Fruit fly (Drosophila melanogaster) whole organism, prepupa: Measurements from ENCODE around the gene Best2.
A peak's percentile ranks its signal among the peaks of the same experiment; 100 is the strongest.

ENCODE experiments used
- CG10631 ChIP-seq: fragments of 200-800 bp; sonication (Bioruptor generic); optimal IDR thresholded peaks from 2 replicates; lab custom pipeline; 2016; ENCODE audit warnings: missing biosample characterization, missing genetic modification characterization
- CG10669 ChIP-seq: fragments of 200-800 bp; sonication (Bioruptor generic); optimal IDR thresholded peaks from 3 replicates; lab custom pipeline; 2018; ENCODE audit warnings: missing biosample characterization, mild to moderate bottlenecking, missing genetic modification characterization, moderate library complexity
- CG15336 ChIP-seq: fragments of 200-800 bp; sonication (Bioruptor generic); IDR thresholded peaks from 2 replicates; pipeline ENCODE4 v1.3.6; 2022; ENCODE audit warnings: missing biosample characterization, missing genetic modification characterization
- CG31627 ChIP-seq: fragments of 200-800 bp; sonication (Bioruptor generic); optimal IDR thresholded peaks from 3 replicates; lab custom pipeline; 2016; ENCODE audit warnings: missing biosample characterization, missing genetic modification characterization
- CG32006 ChIP-seq: fragments of 200-800 bp; sonication (Bioruptor generic); optimal IDR thresholded peaks from 3 replicates; lab custom pipeline; 2017; ENCODE audit warnings: missing biosample characterization, mild to moderate bottlenecking, missing genetic modification characterization
- CG3919 ChIP-seq: fragments of 200-800 bp; sonication (Bioruptor generic); optimal IDR thresholded peaks from 3 replicates; lab custom pipeline; 2016; ENCODE audit warnings: missing biosample characterization, missing genetic modification characterization
- CG4318 ChIP-seq: fragments of 200-800 bp; sonication (Bioruptor generic); optimal IDR thresholded peaks from 3 replicates; lab custom pipeline; 2017; ENCODE audit warnings: missing biosample characterization, mild to moderate bottlenecking, missing genetic modification characterization
- CG6163 ChIP-seq: fragments of 200-800 bp; sonication (Bioruptor generic); IDR thresholded peaks from 3 replicates; pipeline ENCODE4 v1.3.6; 2022; ENCODE audit warnings: missing biosample characterization, missing genetic modification characterization
- CG6276 ChIP-seq: fragments of 200-800 bp; sonication (Bioruptor generic); optimal IDR thresholded peaks from 2 replicates; lab custom pipeline; 2017; ENCODE audit warnings: missing biosample characterization, mild to moderate bottlenecking, missing genetic modification characterization
- CG6808 ChIP-seq: fragments of 200-800 bp; sonication (Bioruptor generic); optimal IDR thresholded peaks from 3 replicates; lab custom pipeline; 2017; ENCODE audit warnings: missing biosample characterization, missing genetic modification characterization, mild to moderate bottlenecking, moderate library complexity, missing genetic modification reagents
- CG7368 ChIP-seq: fragments of 200-800 bp; sonication (Bioruptor generic); optimal IDR thresholded peaks from 3 replicates; lab custom pipeline; 2016; ENCODE audit warnings: missing biosample characterization, missing genetic modification characterization
- CG8319 ChIP-seq: fragments of 200-800 bp; sonication (Bioruptor generic); optimal IDR thresholded peaks from 3 replicates; lab custom pipeline; 2016; ENCODE audit warnings: missing biosample characterization, missing genetic modification characterization
- CG8632 ChIP-seq: fragments of 200-800 bp; sonication (Bioruptor generic); optimal IDR thresholded peaks from 3 replicates; lab custom pipeline; 2016; ENCODE audit warnings: missing biosample characterization, missing genetic modification characterization
- Eip75B ChIP-seq: fragments of 200-800 bp; sonication (Bioruptor generic); optimal IDR thresholded peaks from 3 replicates; lab custom pipeline; 2016; ENCODE audit warnings: missing biosample characterization, missing genetic modification characterization
- Eip78C ChIP-seq: fragments of 200-800 bp; sonication (Bioruptor generic); peaks from one replicate; lab custom pipeline; 2016; ENCODE audit warnings: missing biosample characterization, missing genetic modification characterization
- Eip93F ChIP-seq: fragments of 200-800 bp; sonication (Bioruptor generic); optimal IDR thresholded peaks from 2 replicates; lab custom pipeline; 2016; ENCODE audit warnings: missing biosample characterization, mild to moderate bottlenecking, missing genetic modification characterization
- Ets21C ChIP-seq: fragments of 200-800 bp; sonication (Bioruptor generic); optimal IDR thresholded peaks from 3 replicates; lab custom pipeline; 2016; ENCODE audit warnings: missing biosample characterization, missing genetic modification characterization
- Ets96B ChIP-seq: fragments of 200-800 bp; optimal IDR thresholded peaks from 2 replicates; lab custom pipeline; 2019; ENCODE audit warnings: missing biosample characterization, mild to moderate bottlenecking, missing genetic modification characterization, moderate library complexity
- Hr38 ChIP-seq: sonication (Bioruptor generic); optimal IDR thresholded peaks from 2 replicates; lab custom pipeline; 2016; ENCODE audit warnings: missing biosample characterization, missing genetic modification characterization
- Hr39 ChIP-seq: fragments of 200-800 bp; sonication (Bioruptor generic); optimal IDR thresholded peaks from 2 replicates; lab custom pipeline; 2016; ENCODE audit warnings: missing biosample characterization, missing genetic modification characterization
- Hr4 ChIP-seq: fragments of 200-800 bp; sonication (Bioruptor generic); optimal IDR thresholded peaks from 3 replicates; lab custom pipeline; 2016; ENCODE audit warnings: missing biosample characterization, missing genetic modification characterization
- Met ChIP-seq: fragments of 200-800 bp; sonication (Bioruptor generic); optimal IDR thresholded peaks from 3 replicates; lab custom pipeline; 2016; ENCODE audit warnings: missing biosample characterization, missing genetic modification characterization
- OdsH ChIP-seq: fragments of 200-800 bp; sonication (Bioruptor generic); optimal IDR thresholded peaks from 3 replicates; lab custom pipeline; 2016; ENCODE audit warnings: missing biosample characterization, missing genetic modification characterization
- Smox ChIP-seq: fragments of 200-800 bp; sonication (Bioruptor generic); optimal IDR thresholded peaks from 3 replicates; lab custom pipeline; 2016; ENCODE audit warnings: missing biosample characterization, missing genetic modification characterization
- Sox102F ChIP-seq: fragments of 200-800 bp; sonication (Bioruptor generic); optimal IDR thresholded peaks from 2 replicates; lab custom pipeline; 2016; ENCODE audit warnings: missing biosample characterization, mild to moderate bottlenecking, missing genetic modification characterization
- Sox14 ChIP-seq: fragments of 200-800 bp; sonication (Bioruptor generic); optimal IDR thresholded peaks from 3 replicates; lab custom pipeline; 2016; ENCODE audit warnings: missing biosample characterization, missing genetic modification characterization
- Sox15 ChIP-seq: fragments of 200-800 bp; sonication (Bioruptor generic); optimal IDR thresholded peaks from 3 replicates; lab custom pipeline; 2016; ENCODE audit warnings: missing biosample characterization, missing genetic modification characterization
- achi ChIP-seq: fragments of 200-800 bp; sonication (Bioruptor generic); optimal IDR thresholded peaks from 3 replicates; lab custom pipeline; 2016; ENCODE audit warnings: missing biosample characterization, missing genetic modification characterization
- acj6 ChIP-seq: fragments of 200-800 bp; sonication (Bioruptor generic); optimal IDR thresholded peaks from 3 replicates; lab custom pipeline; 2016; ENCODE audit warnings: missing biosample characterization, missing genetic modification characterization
- cyc ChIP-seq: fragments of 200-800 bp; sonication (Bioruptor generic); optimal IDR thresholded peaks from 3 replicates; lab custom pipeline; 2016; ENCODE audit warnings: missing biosample characterization, missing genetic modification characterization
- dac ChIP-seq: fragments of 200-800 bp; sonication (Bioruptor generic); optimal IDR thresholded peaks from 2 replicates; lab custom pipeline; 2017; ENCODE audit warnings: missing biosample characterization, mild to moderate bottlenecking, missing genetic modification characterization
- eg ChIP-seq: fragments of 200-800 bp; sonication (Bioruptor generic); IDR thresholded peaks from 3 replicates; pipeline ENCODE4 v1.3.6; 2022; ENCODE audit warnings: missing biosample characterization, missing genetic modification characterization
- esn ChIP-seq: fragments of 200-800 bp; sonication (Bioruptor generic); optimal IDR thresholded peaks from 2 replicates; lab custom pipeline; 2016; ENCODE audit warnings: missing biosample characterization, mild to moderate bottlenecking, missing genetic modification characterization, moderate library complexity
- fd85E ChIP-seq: fragments of 200-800 bp; sonication (Bioruptor generic); optimal IDR thresholded peaks from 3 replicates; lab custom pipeline; 2016; ENCODE audit warnings: missing biosample characterization, missing genetic modification characterization
- fkh ChIP-seq: fragments of 200-800 bp; sonication (Bioruptor generic); optimal IDR thresholded peaks from 3 replicates; lab custom pipeline; 2017; ENCODE audit warnings: missing biosample characterization, mild to moderate bottlenecking, missing genetic modification characterization, moderate library complexity
- lz ChIP-seq: fragments of 200-800 bp; sonication (Bioruptor generic); optimal IDR thresholded peaks from 3 replicates; lab custom pipeline; 2016; ENCODE audit warnings: missing biosample characterization, missing genetic modification characterization
- net ChIP-seq: fragments of 200-800 bp; sonication (Bioruptor generic); optimal IDR thresholded peaks from 3 replicates; lab custom pipeline; 2016; ENCODE audit warnings: missing biosample characterization, missing genetic modification characterization
- pdm3 ChIP-seq: fragments of 200-800 bp; sonication (Bioruptor generic); optimal IDR thresholded peaks from 3 replicates; lab custom pipeline; 2016; ENCODE audit warnings: missing biosample characterization, missing genetic modification characterization
- svp ChIP-seq: fragments of 200-800 bp; sonication (Bioruptor generic); peaks from one replicate; lab custom pipeline; 2016; ENCODE audit warnings: missing biosample characterization, missing genetic modification characterization
- topi ChIP-seq: fragments of 200-800 bp; sonication (Bioruptor generic); optimal IDR thresholded peaks from 3 replicates; lab custom pipeline; 2016; ENCODE audit warnings: missing biosample characterization, missing genetic modification characterization
- vri ChIP-seq: fragments of 200-800 bp; sonication (Bioruptor generic); optimal IDR thresholded peaks from 3 replicates; lab custom pipeline; 2016; ENCODE audit warnings: missing biosample characterization, mild to moderate bottlenecking, missing genetic modification characterization

The Best2 gene

DNA sequence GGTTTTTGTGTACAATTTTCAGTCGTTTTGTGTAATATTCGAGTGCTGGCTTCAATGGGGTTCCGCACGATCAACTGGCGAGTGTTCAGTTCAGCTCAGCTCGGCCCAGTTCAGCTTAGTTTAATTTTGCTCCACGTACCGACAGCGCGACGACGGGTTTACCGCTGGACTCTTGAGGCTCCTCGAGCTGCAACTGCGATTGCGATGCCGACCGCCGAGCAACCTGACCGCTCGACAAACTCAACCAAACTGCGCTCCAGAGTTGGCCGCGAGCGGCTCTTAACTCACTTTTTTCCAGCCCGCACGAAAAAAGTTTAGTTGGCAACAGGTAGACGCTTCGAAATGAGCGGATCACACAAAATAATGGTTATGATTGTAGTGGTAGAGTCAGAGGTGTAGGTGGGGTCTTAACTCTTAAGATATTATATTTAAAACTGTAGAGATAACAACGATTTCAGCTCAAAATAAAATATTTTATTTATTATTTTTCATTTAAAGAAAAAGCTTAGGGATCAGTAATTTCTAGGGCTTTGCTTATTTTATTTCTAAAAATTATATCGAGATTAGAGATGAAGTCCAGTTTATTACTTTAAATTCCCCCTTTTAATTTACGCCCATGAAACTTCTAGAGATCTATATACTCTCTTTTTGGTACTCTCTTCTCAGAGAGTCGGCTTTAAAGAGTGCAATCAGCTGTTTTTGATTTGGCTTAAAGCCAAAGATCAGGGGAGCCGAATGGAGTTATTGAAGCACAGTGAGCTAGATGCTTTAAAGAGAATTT, at the start of gene Best2 (continued):
- TF ChIP-seq CG8632 (GFP tag; lab: Kevin White, UChicago) = peak; percentile 93
- peak; percentile 90 for TF ChIP-seq CG6276 (GFP tag; lab: Kevin White, UChicago)
- TF ChIP-seq CG31627 (GFP tag; lab: Kevin White, UChicago) = peak; percentile 94
- TF ChIP-seq topi (GFP tag; lab: Kevin White, UChicago) = peak; percentile 96
- TF ChIP-seq CG10631 (GFP tag; lab: Kevin White, UChicago) = peak; percentile 90
- TF ChIP-seq OdsH (GFP tag; lab: Kevin White, UChicago) = peak; percentile 94
- peak; percentile 98 for TF ChIP-seq esn (GFP tag; lab: Kevin White, UChicago)
- TF ChIP-seq CG10669 = peak; percentile 89
- peak; percentile 92 for TF ChIP-seq Sox15 (GFP tag; lab: Kevin White, UChicago)
- TF ChIP-seq fd85E = peak; percentile 73
- TF ChIP-seq, all 60 proteins: peak for 59

DNA sequence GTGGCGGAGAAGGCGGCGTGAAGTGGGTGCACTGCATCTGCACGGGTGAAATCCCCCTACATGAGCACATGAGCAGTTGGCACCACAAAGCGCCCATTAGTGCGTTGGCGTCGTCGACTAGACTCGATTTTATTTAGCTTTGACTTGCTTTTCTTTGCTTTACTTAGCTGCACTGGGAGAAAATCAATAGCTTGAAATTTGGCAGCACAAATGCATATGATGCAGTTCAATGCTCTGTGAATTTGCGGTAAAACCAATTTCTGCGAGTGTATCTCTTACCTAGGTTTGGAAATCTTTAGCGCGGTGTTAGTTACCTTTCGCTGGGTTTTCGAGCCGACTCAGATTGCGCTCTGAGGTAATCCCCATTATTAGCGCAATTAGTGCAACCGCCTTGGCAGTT, 48.4 kb upstream of the Best2 start:
- TF ChIP-seq CG6163 (0 out of 3 replicates have a peak, but pooled peaks have one; percentile 9), CG32006 (GFP tag; lab: Kevin White, UChicago) (peak; percentile 44), OdsH (GFP tag; lab: Kevin White, UChicago) (no peak), CG15336 (0 out of 2 replicates have a peak, but pooled peaks have one; percentile 12), Sox14 (GFP tag; lab: Kevin White, UChicago) (no peak), cyc (GFP tag; lab: Kevin White, UChicago) (no peak), Hr4 (GFP tag; lab: Kevin White, UChicago) (peak; percentile 63), Eip75B (GFP tag; lab: Kevin White, UChicago) (no peak), Ets96B (tag; lab: Kevin White, UChicago) (no peak), CG4318 (GFP tag; lab: Kevin White, UChicago) (peak; percentile 2), CG7368 (GFP tag; lab: Kevin White, UChicago) (no peak), eg (GFP tag; lab: Robert Waterston, UW) (peak; percentile 58), Eip78C (peak; percentile 39), CG3919 (GFP tag; lab: Kevin White, UChicago) (peak; percentile 27), CG6276 (GFP tag; lab: Kevin White, UChicago) (peak; percentile 37)

DNA sequence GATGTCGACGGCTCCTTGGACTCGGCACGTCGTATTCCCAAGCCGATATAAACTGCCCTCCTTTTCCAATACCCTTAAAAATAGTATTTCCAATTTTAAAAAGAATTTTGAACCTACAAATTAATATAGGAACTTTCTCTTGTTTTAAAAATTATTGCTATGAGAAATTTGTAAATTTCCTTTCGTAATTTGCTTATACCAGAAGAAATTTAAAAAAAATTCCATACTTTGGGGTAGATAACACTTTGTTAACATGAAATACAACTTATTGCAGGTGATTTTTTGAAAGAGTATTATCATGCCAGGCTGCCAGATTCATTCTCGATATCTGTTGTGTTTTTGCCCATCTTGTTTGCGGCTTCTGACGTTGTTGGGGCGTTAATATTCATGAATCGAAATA, 46.0 kb upstream of the Best2 start:
- peak; percentile 77 for TF ChIP-seq Eip78C
- no peak for TF ChIP-seq net (GFP tag; lab: Kevin White, UChicago)
- no peak for TF ChIP-seq CG4318 (GFP tag; lab: Kevin White, UChicago)
- TF ChIP-seq CG8319 (GFP tag; lab: Kevin White, UChicago) = no peak
- TF ChIP-seq acj6 = peak; percentile 15
- peak; percentile 11 for TF ChIP-seq achi
- no peak for TF ChIP-seq fkh (GFP tag; lab: Kevin White, UChicago)
- TF ChIP-seq Met (GFP tag; lab: Kevin White, UChicago) = peak; percentile 69
- TF ChIP-seq vri (GFP tag; lab: Kevin White, UChicago) = no peak
- no peak for TF ChIP-seq Ets96B (tag; lab: Kevin White, UChicago)
- TF ChIP-seq pdm3 = peak; percentile 25
- peak; percentile 39 for TF ChIP-seq Smox (GFP tag; lab: Kevin White, UChicago)
- TF ChIP-seq cyc (GFP tag; lab: Kevin White, UChicago) = peak; percentile 27
- TF ChIP-seq CG6808 (GFP tag; lab: Kevin White, UChicago) = no peak
- no peak for TF ChIP-seq Eip93F (GFP tag; lab: Kevin White, UChicago)
- TF ChIP-seq OdsH (GFP tag; lab: Kevin White, UChicago) = peak; percentile 8
- no peak for TF ChIP-seq Hr38 (GFP tag; lab: Kevin White, UChicago)
- peak; percentile 35 for TF ChIP-seq topi (GFP tag; lab: Kevin White, UChicago)
- peak; percentile 34 for TF ChIP-seq Ets21C
- peak; percentile 48 for TF ChIP-seq esn (GFP tag; lab: Kevin White, UChicago)
- no peak for TF ChIP-seq dac (GFP tag; lab: Kevin White, UChicago)
- peak; percentile 3 for TF ChIP-seq Eip75B (GFP tag; lab: Kevin White, UChicago)
- TF ChIP-seq CG7368 (GFP tag; lab: Kevin White, UChicago) = no peak
- peak; percentile 41 for TF ChIP-seq lz (GFP tag; lab: Kevin White, UChicago)
- peak; percentile 32 for TF ChIP-seq Sox102F (GFP tag; lab: Kevin White, UChicago)
- TF ChIP-seq Hr39 (GFP tag; lab: Kevin White, UChicago) = peak; percentile 22
- peak; percentile 8 for TF ChIP-seq CG8632 (GFP tag; lab: Kevin White, UChicago)
- TF ChIP-seq svp (GFP tag; lab: Kevin White, UChicago) = peak; percentile 78
- no peak for TF ChIP-seq CG32006 (GFP tag; lab: Kevin White, UChicago)
- peak; percentile 21 for TF ChIP-seq CG31627 (GFP tag; lab: Kevin White, UChicago)
